Worm (Caenorhabditis elegans) whole organism, midembryonic: Measurements from ENCODE around the gene mec-18.

Experiments used
- T22C8.4 ChIP-seq: fragments of 200-800 bp; sonication (Bioruptor generic); IDR thresholded peaks from 2 replicates; pipeline ENCODE4 v1.3.6; 2022; ENCODE audit warnings: missing genetic modification characterization, missing compliant biosample characterization
- cog-1 ChIP-seq: sonication (generic microtip); optimal IDR thresholded peaks from 2 replicates; lab custom pipeline; 2016; ENCODE audit warnings: missing genetic modification characterization, missing compliant biosample characterization
- flt-1 ChIP-seq: fragments of 200-800 bp; sonication (Bioruptor generic); IDR thresholded peaks from 2 replicates; pipeline ENCODE4 v1.3.6; 2022; ENCODE audit warnings: missing genetic modification characterization, missing compliant biosample characterization
- klf-2 ChIP-seq: fragments of 200-800 bp; sonication (Bioruptor generic); conservative IDR thresholded peaks from 2 replicates; pipeline ENCODE4 v1.3.6; 2022; ENCODE audit warnings: missing genetic modification reagents, missing genetic modification characterization, missing compliant biosample characterization
- med-1 ChIP-seq: sonication (generic microtip); optimal IDR thresholded peaks from 2 replicates; lab custom pipeline; 2017; ENCODE audit warnings: missing genetic modification characterization, mild to moderate bottlenecking, missing compliant biosample characterization, antibody characterized with exemption, missing genetic modification reagents; ENCODE audit not compliant: insufficient read depth
- ref-1 ChIP-seq: fragments of 200-800 bp; sonication (Bioruptor generic); conservative IDR thresholded peaks from 2 replicates; pipeline ENCODE4 v1.3.6; 2022; ENCODE audit warnings: missing genetic modification reagents, missing genetic modification characterization, missing compliant biosample characterization
- tab-1 ChIP-seq: fragments of 200-800 bp; sonication (Bioruptor generic); IDR thresholded peaks from 2 replicates; pipeline ENCODE4 v1.3.6; 2022; ENCODE audit warnings: missing genetic modification characterization, missing compliant biosample characterization
- ztf-23 ChIP-seq: fragments of 200-800 bp; sonication (Bioruptor generic); IDR thresholded peaks from 2 replicates; pipeline ENCODE4 v1.3.6; 2022; ENCODE audit warnings: missing genetic modification reagents, missing genetic modification characterization, missing compliant biosample characterization
- ztf-29 ChIP-seq: fragments of 200-800 bp; sonication (Bioruptor generic); IDR thresholded peaks from 2 replicates; pipeline ENCODE4 v1.3.6; 2022; ENCODE audit warnings: missing genetic modification reagents, missing genetic modification characterization, missing compliant biosample characterization

DNA sequence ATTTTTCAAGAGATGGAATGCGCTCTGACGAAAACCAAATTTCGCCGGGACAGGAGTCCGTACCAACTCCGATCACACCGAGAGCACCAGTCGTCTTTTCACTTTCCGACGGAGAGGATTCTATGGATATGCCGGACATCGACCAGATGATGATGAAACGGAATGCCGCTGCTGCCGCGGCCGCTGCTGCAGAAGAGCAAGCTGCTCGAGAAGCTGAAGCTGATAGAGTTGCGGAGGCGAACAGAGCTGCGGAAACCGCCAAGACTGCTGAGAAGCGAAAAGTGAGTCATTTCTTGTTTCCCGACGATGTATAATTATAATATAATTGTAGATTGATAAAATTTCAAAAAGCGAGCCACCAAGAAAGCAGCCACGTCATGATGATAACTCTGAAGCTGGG, 18.6 kb downstream of the mec-18 start:
- TF ChIP-seq ztf-23 (GFP tag; lab: Robert Waterston, UW) = no peak
- TF ChIP-seq ref-1 (GFP tag; lab: Robert Waterston, UW) = no peak
- TF ChIP-seq flt-1 (GFP tag; lab: Robert Waterston, UW) = no peak
- TF ChIP-seq klf-2 (GFP tag; lab: Robert Waterston, UW) = no peak
- TF ChIP-seq T22C8.4 = no peak
- no peak for TF ChIP-seq med-1 (GFP tag; lab: Kevin White, UChicago)
- no peak for TF ChIP-seq cog-1 (tag; lab: Kevin White, UChicago)
- TF ChIP-seq tab-1 (GFP tag; lab: Robert Waterston, UW) = no peak
- TF ChIP-seq ztf-29 (GFP tag; lab: Robert Waterston, UW) = no peak
